Worm (Caenorhabditis elegans) whole organism, L3 larva: ENCODE data around the gene F44G4.6.
A peak's percentile ranks its signal among the peaks of the same experiment; 100 is the strongest.

Source experiments
- R02D3.7 ChIP-seq: fragments of 150-350 bp; optimal IDR thresholded peaks from 2 replicates; lab custom pipeline; 2014; ENCODE audit warnings: missing biosample characterization, missing genetic modification characterization
- ZK546.5 ChIP-seq: sonication (generic microtip); optimal IDR thresholded peaks from 2 replicates; lab custom pipeline; 2017; ENCODE audit warnings: missing biosample characterization, missing genetic modification characterization
- aly-2 ChIP-seq: fragments of 150-350 bp; optimal IDR thresholded peaks from 2 replicates; lab custom pipeline; 2014; ENCODE audit warnings: missing biosample characterization, missing genetic modification characterization
- ceh-28 ChIP-seq: fragments of 150-350 bp; optimal IDR thresholded peaks from 2 replicates; lab custom pipeline; 2014; ENCODE audit warnings: missing biosample characterization, missing genetic modification reagents, missing genetic modification characterization
- daf-12 ChIP-seq: fragments of 150-350 bp; optimal IDR thresholded peaks from 2 replicates; lab custom pipeline; 2014; ENCODE audit warnings: missing biosample characterization, missing genetic modification reagents, missing genetic modification characterization
- egl-27 ChIP-seq: sonication (generic microtip); optimal IDR thresholded peaks from 4 replicates; lab custom pipeline; 2017; ENCODE audit warnings: missing biosample characterization, missing genetic modification reagents, missing genetic modification characterization
- elt-1 ChIP-seq: fragments of 150-350 bp; optimal IDR thresholded peaks from 2 replicates; lab custom pipeline; 2014; ENCODE audit warnings: missing biosample characterization, missing genetic modification characterization
- elt-2 ChIP-seq: sonication (generic microtip); optimal IDR thresholded peaks from 2 replicates; lab custom pipeline; 2016; ENCODE audit warnings: missing genetic modification reagents, mild to moderate bottlenecking, missing genetic modification characterization, missing compliant biosample characterization
- elt-3 ChIP-seq, 3 experiments: fragments of 150-350 bp in 1 of 3; sonication (generic microtip) in 2 of 3; optimal IDR thresholded peaks; 2 replicates in 2 of 3; 4 replicates in 1 of 3; lab custom pipeline; 2014 to 2017; ENCODE audit warnings: missing biosample characterization in 3 of 3, missing genetic modification characterization in 3 of 3
- fkh-10 ChIP-seq: sonication (generic microtip); optimal IDR thresholded peaks from 2 replicates; lab custom pipeline; 2017; ENCODE audit warnings: missing biosample characterization, missing genetic modification reagents, missing genetic modification characterization
- fkh-2 ChIP-seq: fragments of 150-350 bp; optimal IDR thresholded peaks from 2 replicates; lab custom pipeline; 2014; ENCODE audit warnings: missing biosample characterization, missing genetic modification reagents, missing genetic modification characterization
- fos-1 ChIP-seq: fragments of 150-350 bp; optimal IDR thresholded peaks from 2 replicates; lab custom pipeline; 2014; ENCODE audit warnings: missing biosample characterization, missing genetic modification characterization
- lsy-12 ChIP-seq: sonication (generic microtip); optimal IDR thresholded peaks from 2 replicates; lab custom pipeline; 2016; ENCODE audit warnings: mild to moderate bottlenecking, missing genetic modification characterization, missing compliant biosample characterization
- nfya-1 ChIP-seq: sonication (generic microtip); optimal IDR thresholded peaks from 2 replicates; lab custom pipeline; 2017; ENCODE audit warnings: missing genetic modification characterization, mild to moderate bottlenecking, missing compliant biosample characterization, antibody characterized with exemption, moderate library complexity; ENCODE audit not compliant: insufficient read depth
- nhr-11 ChIP-seq: fragments of 150-350 bp; optimal IDR thresholded peaks from 2 replicates; lab custom pipeline; 2014; ENCODE audit warnings: missing biosample characterization, missing genetic modification characterization
- nhr-23 ChIP-seq: fragments of 150-350 bp; optimal IDR thresholded peaks from 2 replicates; lab custom pipeline; 2014; ENCODE audit warnings: missing biosample characterization, missing genetic modification reagents, missing genetic modification characterization
- nhr-237 ChIP-seq: fragments of 150-350 bp; optimal IDR thresholded peaks from 2 replicates; lab custom pipeline; 2014; ENCODE audit warnings: missing biosample characterization, missing genetic modification characterization
- nhr-25 ChIP-seq: sonication (generic microtip); optimal IDR thresholded peaks from 2 replicates; lab custom pipeline; 2017; ENCODE audit warnings: missing biosample characterization, missing genetic modification characterization
- nhr-28 ChIP-seq: fragments of 150-350 bp; optimal IDR thresholded peaks from 2 replicates; lab custom pipeline; 2014; ENCODE audit warnings: missing biosample characterization, missing genetic modification characterization
- nhr-67 ChIP-seq: fragments of 150-350 bp; optimal IDR thresholded peaks from 2 replicates; lab custom pipeline; 2014; ENCODE audit warnings: missing biosample characterization, missing genetic modification characterization
- nhr-76 ChIP-seq: fragments of 150-350 bp; sonication (generic microtip); optimal IDR thresholded peaks from 5 replicates; lab custom pipeline; 2014; ENCODE audit warnings: missing biosample characterization, missing genetic modification characterization
- nhr-77 ChIP-seq: fragments of 150-350 bp; optimal IDR thresholded peaks from 2 replicates; lab custom pipeline; 2014; ENCODE audit warnings: missing biosample characterization, missing genetic modification characterization
- pha-4 ChIP-seq: fragments of 150-350 bp; optimal IDR thresholded peaks from 2 replicates; lab custom pipeline; 2014; ENCODE audit warnings: missing biosample characterization, missing genetic modification reagents, missing genetic modification characterization
- pqm-1 ChIP-seq: fragments of 150-350 bp; optimal IDR thresholded peaks from 2 replicates; lab custom pipeline; 2017; ENCODE audit warnings: missing biosample characterization, missing genetic modification characterization, inconsistent platforms
- sea-2 ChIP-seq: fragments of 150-350 bp; sonication (generic microtip); optimal IDR thresholded peaks from 4 replicates; lab custom pipeline; 2014; ENCODE audit warnings: missing biosample characterization, missing genetic modification reagents, missing genetic modification characterization
- skn-1 ChIP-seq: fragments of 150-350 bp; optimal IDR thresholded peaks from 2 replicates; lab custom pipeline; 2014; ENCODE audit warnings: missing biosample characterization, missing genetic modification characterization
- tbx-2 ChIP-seq: sonication (generic microtip); optimal IDR thresholded peaks from 2 replicates; lab custom pipeline; 2016; ENCODE audit warnings: mild to moderate bottlenecking, missing genetic modification characterization, missing compliant biosample characterization
- ztf-11 ChIP-seq: fragments of 150-350 bp; optimal IDR thresholded peaks from 2 replicates; lab custom pipeline; 2014; ENCODE audit warnings: missing biosample characterization, missing genetic modification characterization
- ztf-4 ChIP-seq: fragments of 150-350 bp; optimal IDR thresholded peaks from 2 replicates; lab custom pipeline; 2014; ENCODE audit warnings: missing biosample characterization, missing genetic modification characterization

F44G4.6 gene

ce11 chrII:9019704-9020103 lies 18.1 kb upstream of the F44G4.6 start, which contains the start of gene dep-1:
Gene dep-1, minus strand, starts transcription at chrII:9019798.
- TF ChIP-seq nhr-25 (tag; lab: Kevin White, UChicago) (peak; percentile 7), fos-1 (tag; lab: Kevin White, UChicago) (no peak), ZK546.5 (tag; lab: Kevin White, UChicago) (no peak), nhr-23 (tag; lab: Kevin White, UChicago) (peak; percentile 57), nhr-67 (tag; lab: Kevin White, UChicago) (no peak)

ce11 chrII:9017628-9018027 lies 16.0 kb upstream of the F44G4.6 start:
- TF ChIP-seq tbx-2 (tag; lab: Kevin White, UChicago) (no peak), fos-1 (tag; lab: Kevin White, UChicago) (no peak), daf-12 (tag; lab: Kevin White, UChicago) (no peak), aly-2 (no peak), sea-2 (GFP tag; lab: Kevin White, UChicago) (no peak), R02D3.7 (no peak), ceh-28 (tag; lab: Kevin White, UChicago) (no peak), nfya-1 (tag; lab: Kevin White, UChicago) (no peak), elt-3 (tag; optimal IDR thresholded peaks at IDR 0.05; lab: Kevin White, UChicago) (no peak), pqm-1 (tag; lab: Kevin White, UChicago) (no peak), fkh-10 (GFP tag; lab: Kevin White, UChicago) (no peak)

DNA sequence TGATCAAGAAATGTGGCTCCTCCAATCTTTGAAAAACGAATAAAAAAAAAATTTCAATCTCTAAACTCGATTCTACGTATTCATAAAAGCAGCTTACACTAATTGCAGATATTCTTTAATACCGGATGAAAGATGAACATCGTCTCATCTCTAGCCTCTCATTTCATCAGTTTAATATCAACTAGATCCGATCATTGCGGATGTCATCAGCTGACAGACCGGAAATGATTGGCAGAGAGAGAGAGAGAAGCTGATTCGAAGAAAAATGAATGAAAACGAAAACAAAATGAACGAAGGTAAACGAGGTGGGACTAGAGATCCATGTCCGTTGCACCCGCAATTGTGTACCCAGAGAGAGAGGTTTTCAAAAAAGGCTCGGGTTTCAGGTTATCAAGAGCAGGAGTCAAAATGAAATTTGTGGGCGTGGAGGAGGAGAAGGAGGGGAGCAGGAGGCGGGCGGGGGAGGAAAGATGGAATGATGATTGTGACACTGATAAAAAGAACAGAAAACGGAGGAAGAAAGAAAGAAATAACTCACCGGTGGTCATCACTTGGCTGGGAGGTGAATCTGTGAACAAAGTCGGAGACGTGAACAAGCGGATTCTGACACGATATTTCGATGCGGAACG lies 13.4 kb upstream of the F44G4.6 start:
- no peak for TF ChIP-seq egl-27 (tag; lab: Kevin White, UChicago)
- TF ChIP-seq nhr-77 (tag; lab: Kevin White, UChicago), result no peak
- no peak for TF ChIP-seq fkh-2 (tag; lab: Kevin White, UChicago)
- peak; percentile 43 for TF ChIP-seq nhr-11
- TF ChIP-seq ZK546.5 (tag; lab: Kevin White, UChicago), result no peak
- TF ChIP-seq ztf-11 (tag; lab: Kevin White, UChicago), result no peak
- TF ChIP-seq lsy-12, result no peak
- TF ChIP-seq fos-1 (tag; lab: Kevin White, UChicago), result no peak

DNA sequence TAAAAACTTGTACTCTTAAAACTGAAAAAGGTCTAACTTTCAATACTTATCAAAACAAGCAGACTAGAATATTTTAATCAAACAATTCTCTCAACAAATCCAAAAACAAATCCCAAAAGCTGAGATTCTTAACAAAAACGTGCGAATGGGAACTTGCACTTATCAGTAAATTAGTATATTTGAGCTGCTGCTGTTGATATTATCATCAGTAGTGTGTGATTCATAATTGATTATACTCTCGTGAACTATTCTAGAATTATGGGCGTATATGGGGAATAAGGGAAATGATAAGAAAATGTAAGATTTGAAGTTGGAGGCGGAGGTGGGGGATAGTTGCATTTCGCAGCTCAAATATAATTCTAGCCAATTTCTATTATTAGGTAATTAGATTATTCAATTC lies 12.6 kb upstream of the F44G4.6 start:
- TF ChIP-seq skn-1 (tag; lab: Kevin White, UChicago) (peak; percentile 39), pqm-1 (tag; lab: Kevin White, UChicago) (peak; percentile 13), nhr-28 (no peak), elt-2 (peak; percentile 34)

DNA sequence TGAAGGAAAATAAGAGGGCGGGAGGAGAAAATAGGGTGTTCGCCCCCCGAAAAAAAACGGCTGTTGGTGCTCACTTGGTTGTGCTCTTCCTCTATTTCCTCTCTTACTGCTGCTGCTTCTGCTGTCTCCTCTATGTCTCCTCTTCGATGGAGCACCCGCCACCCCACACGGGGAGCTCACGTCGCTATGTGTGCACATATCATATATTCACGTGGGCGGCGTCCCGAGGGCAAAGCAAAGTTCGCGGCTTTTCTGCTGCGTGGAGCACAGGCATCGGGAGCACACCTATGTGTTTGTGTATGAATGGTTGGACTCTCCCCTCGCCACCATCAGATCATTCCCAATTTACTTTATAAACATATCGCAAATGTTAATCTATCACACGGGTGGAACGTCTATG lies 11.7 kb upstream of the F44G4.6 start:
- TF ChIP-seq ztf-4 (tag; lab: Kevin White, UChicago) (no peak), nfya-1 (tag; lab: Kevin White, UChicago) (peak; percentile 52), ZK546.5 (tag; lab: Kevin White, UChicago) (no peak), pha-4 (tag; lab: Kevin White, UChicago) (peak; percentile 73), nhr-76 (tag; lab: Kevin White, UChicago) (no peak), elt-3 (tag; optimal IDR thresholded peaks at IDR 0.05; lab: Kevin White, UChicago) (no peak), nhr-237 (tag; lab: Kevin White, UChicago) (no peak)

DNA sequence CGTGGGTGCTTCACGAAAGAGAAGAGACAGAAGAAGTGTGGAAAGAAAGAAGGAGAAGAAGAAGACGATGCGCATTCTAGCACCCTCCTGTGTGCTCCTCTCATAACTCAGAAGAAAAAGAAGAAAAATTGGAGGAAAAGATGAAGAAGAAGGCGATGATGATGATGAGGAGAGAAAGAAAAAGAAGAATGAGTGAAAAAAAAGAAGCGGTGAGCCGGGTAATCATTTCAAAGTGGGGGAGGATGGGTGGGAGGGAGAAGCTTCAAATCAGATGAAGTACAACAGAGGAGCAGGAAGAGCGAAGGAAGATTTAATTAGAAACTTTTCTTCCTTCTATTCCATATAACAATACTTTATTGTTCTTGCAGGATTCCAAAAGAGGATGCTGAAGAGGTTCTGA lies 9.1 kb upstream of the F44G4.6 start:
- peak; percentile 41 for TF ChIP-seq fkh-10 (GFP tag; lab: Kevin White, UChicago)
- TF ChIP-seq elt-1, result no peak
- TF ChIP-seq nfya-1 (tag; lab: Kevin White, UChicago), result peak; percentile 5
